Fruit fly (Drosophila melanogaster): ENCODE data around the gene CG33635.

Gene CG33635

dm6 chr2L:166115-167069 lies 7.9 kb upstream of the CG33635 start (continued):
- TF ChIP-seq lilli (GFP tag; optimal IDR thresholded peaks at IDR 0.05) (peak; percentile 54), crp (GFP tag; optimal IDR thresholded peaks at IDR 0.05) (peak in 1 of 2 experiments; percentile 47), tap (tag; optimal IDR thresholded peaks at IDR 0.05) (peak; percentile 41), hkb (optimal IDR thresholded peaks at IDR 0.05) (no peak), hkb (GFP tag; IDR thresholded peaks at IDR 0.05) (no peak), zen2 (GFP tag; IDR thresholded peaks at IDR 0.05; ENCODE audit: partially characterized antibody) (no peak), CG4360 (GFP tag; IDR thresholded peaks at IDR 0.05) (no peak), kah (GFP tag; optimal IDR thresholded peaks at IDR 0.05) (peak; percentile 47), slp2 (GFP tag; optimal IDR thresholded peaks at IDR 0.05) (no peak), shn (GFP tag; optimal IDR thresholded peaks at IDR 0.05) (peak; percentile 54), NC2β (GFP tag; optimal IDR thresholded peaks at IDR 0.05) (peak; percentile 60), CG1233 (GFP tag; optimal IDR thresholded peaks at IDR 0.05) (peak; percentile 78), Ptx1 (GFP tag; IDR thresholded peaks at IDR 0.05) (no peak), CG43689 (GFP tag; IDR thresholded peaks at IDR 0.05) (no peak), Dip3 (GFP tag; optimal IDR thresholded peaks at IDR 0.05) (peak; percentile 65), prd (optimal IDR thresholded peaks at IDR 0.05) (no peak), prd (GFP tag; IDR thresholded peaks at IDR 0.05) (no peak), zen (tag; optimal IDR thresholded peaks at IDR 0.05) (peak; percentile 55), CG32767 (GFP tag; IDR thresholded peaks at IDR 0.05) (no peak), tx (GFP tag; optimal IDR thresholded peaks at IDR 0.05) (peak; percentile 17), MTF-1 (GFP tag; optimal IDR thresholded peaks at IDR 0.05; ENCODE audit: borderline replicate concordance) (peak; percentile 85), CHES-1-like (GFP tag; optimal IDR thresholded peaks at IDR 0.05) (peak; percentile 87), CG10654 (GFP tag; optimal IDR thresholded peaks at IDR 0.05) (peak; percentile 37), zfh1 (GFP tag; IDR thresholded peaks at IDR 0.05) (no peak), CG4854 (GFP tag; optimal IDR thresholded peaks at IDR 0.05) (peak; percentile 56), Ssrp (tag; optimal IDR thresholded peaks at IDR 0.05) (no peak), CG10209 (GFP tag; optimal IDR thresholded peaks at IDR 0.05) (peak; percentile 83), Bdp1 (GFP tag; optimal IDR thresholded peaks at IDR 0.05) (no peak), sisA (GFP tag; IDR thresholded peaks at IDR 0.05) (no peak), lbe (GFP tag; optimal IDR thresholded peaks at IDR 0.05) (peak; percentile 96), twi (tag; optimal IDR thresholded peaks at IDR 0.05) (peak; percentile 58), eyg (GFP tag; optimal IDR thresholded peaks at IDR 0.05) (peak; percentile 74), CG12219 (GFP tag; optimal IDR thresholded peaks at IDR 0.05) (peak; percentile 72), CG30020 (tag; optimal IDR thresholded peaks at IDR 0.05) (no peak), CG2712 (tag; optimal IDR thresholded peaks at IDR 0.05) (peak; percentile 61), Ravus (GFP tag; IDR thresholded peaks at IDR 0.05) (no peak), CG13624 (GFP tag; optimal IDR thresholded peaks at IDR 0.05) (peak; percentile 72), vnd (GFP tag; IDR thresholded peaks at IDR 0.05; ENCODE audit: partially characterized antibody) (no peak), CG3407 (GFP tag; optimal IDR thresholded peaks at IDR 0.05) (peak; percentile 100), CG8089 (GFP tag; optimal IDR thresholded peaks at IDR 0.05) (peak; percentile 40), fu2 (GFP tag; optimal IDR thresholded peaks at IDR 0.05) (no peak), sd (tag; optimal IDR thresholded peaks at IDR 0.05) (peak; percentile 84), CG17829 (tag; optimal IDR thresholded peaks at IDR 0.05) (peak; percentile 62), fd96Cb (tag; optimal IDR thresholded peaks at IDR 0.05) (no peak), Neu2 (GFP tag; optimal IDR thresholded peaks at IDR 0.05; ENCODE audit: borderline replicate concordance) (no peak), bbx (GFP tag; IDR thresholded peaks at IDR 0.05; ENCODE audit: partially characterized antibody) (no peak), ro (GFP tag; IDR thresholded peaks at IDR 0.05) (no peak), gsb-n (tag; optimal IDR thresholded peaks at IDR 0.05) (peak; percentile 59), E2f1 (GFP tag; IDR thresholded peaks at IDR 0.05) (no peak)
